Fruit fly (Drosophila melanogaster) whole organism, wandering third instar larva: ENCODE results near the gene Rtc1.

ENCODE experiments used
- CG9705 ChIP-seq: fragments of 200-800 bp; sonication (Bioruptor generic); optimal IDR thresholded peaks from 2 replicates; lab custom pipeline; 2018; ENCODE audit warnings: missing biosample characterization, mild to moderate bottlenecking, missing genetic modification characterization
- CrebA ChIP-seq: fragments of 200-800 bp; sonication (Bioruptor generic); optimal IDR thresholded peaks from 2 replicates; lab custom pipeline; 2016; ENCODE audit warnings: missing biosample characterization, mild to moderate bottlenecking, missing genetic modification characterization, borderline replicate concordance
- Dfd ChIP-seq: fragments of >200 bp; optimal IDR thresholded peaks from 2 replicates; lab custom pipeline; 2017; ENCODE audit warnings: missing biosample characterization, missing genetic modification characterization
- Dif ChIP-seq: fragments of 200-275, 200-300 bp; sonication (Bioruptor generic); optimal IDR thresholded peaks from 2 replicates; lab custom pipeline; 2018; ENCODE audit warnings: missing biosample characterization, missing genetic modification characterization; ENCODE audit not compliant: partially characterized antibody
- GATAd ChIP-seq: sonication (Bioruptor generic); optimal IDR thresholded peaks from 2 replicates; lab custom pipeline; 2016; ENCODE audit warnings: missing biosample characterization, missing genetic modification characterization
- Hnf4 ChIP-seq: fragments of 200-800 bp; sonication (Bioruptor generic); optimal IDR thresholded peaks from 2 replicates; lab custom pipeline; 2016; ENCODE audit warnings: missing biosample characterization, mild to moderate bottlenecking, missing genetic modification characterization
- Hr83 ChIP-seq: fragments of 200-300 bp; sonication (Bioruptor generic); optimal IDR thresholded peaks from 2 replicates; lab custom pipeline; 2016; ENCODE audit warnings: missing biosample characterization, mild to moderate bottlenecking, missing genetic modification characterization, moderate library complexity; ENCODE audit not compliant: poor library complexity, severe bottlenecking
- Mio ChIP-seq: sonication (Bioruptor generic); optimal IDR thresholded peaks from 2 replicates; lab custom pipeline; 2016; ENCODE audit warnings: missing biosample characterization, missing genetic modification characterization
- Sp1 ChIP-seq: fragments of 200-800 bp; sonication (Bioruptor generic); optimal IDR thresholded peaks from 3 replicates; lab custom pipeline; 2019; ENCODE audit warnings: missing biosample characterization, mild to moderate bottlenecking, missing genetic modification characterization, moderate library complexity
- Vsx2 ChIP-seq: fragments of 200-300, 225-300 bp; sonication (Bioruptor generic); optimal IDR thresholded peaks from 2 replicates; lab custom pipeline; 2018; ENCODE audit warnings: missing biosample characterization, missing genetic modification characterization; ENCODE audit not compliant: partially characterized antibody
- brk ChIP-seq: fragments of 200-800 bp; sonication (Bioruptor generic); optimal IDR thresholded peaks from 2 replicates; lab custom pipeline; 2016; ENCODE audit warnings: missing biosample characterization, mild to moderate bottlenecking, missing genetic modification characterization
- dl ChIP-seq, 2 experiments: fragments of 175-275, 200-275 bp in 1 of 2; fragments of 200-275 bp in 1 of 2; sonication (Bioruptor generic); optimal IDR thresholded peaks; lab custom pipeline; 2018; ENCODE audit warnings: mild to moderate bottlenecking in 2 of 2, missing biosample characterization in 2 of 2, missing genetic modification characterization in 2 of 2, moderate library complexity in 2 of 2; ENCODE audit not compliant: partially characterized antibody in 2 of 2, insufficient read depth in 1 of 2
- dmrt93B ChIP-seq: fragments of 200-800 bp; sonication (Bioruptor generic); optimal IDR thresholded peaks from 2 replicates; lab custom pipeline; 2018; ENCODE audit warnings: missing biosample characterization, mild to moderate bottlenecking, missing genetic modification characterization
- dsf ChIP-seq: sonication (Bioruptor generic); optimal IDR thresholded peaks from 2 replicates; lab custom pipeline; 2016; ENCODE audit warnings: missing biosample characterization, missing genetic modification characterization, borderline replicate concordance
- ey ChIP-seq: fragments of 200-800 bp; sonication (Bioruptor generic); optimal IDR thresholded peaks from 2 replicates; lab custom pipeline; 2016; ENCODE audit warnings: missing biosample characterization, missing genetic modification characterization
- foxo ChIP-seq, 2 experiments: fragments of 200-800 bp; sonication (Bioruptor generic); optimal IDR thresholded peaks; 2 replicates in 1 of 2; 3 replicates in 1 of 2; lab custom pipeline; 2016 to 2017; ENCODE audit warnings: missing biosample characterization in 2 of 2, missing genetic modification characterization in 2 of 2
- fru ChIP-seq: fragments of 200-800 bp; sonication (Bioruptor generic); optimal IDR thresholded peaks from 3 replicates; lab custom pipeline; 2016; ENCODE audit warnings: missing biosample characterization, mild to moderate bottlenecking, missing genetic modification characterization
- h ChIP-seq: fragments of 200-800 bp; sonication (Bioruptor generic); optimal IDR thresholded peaks from 3 replicates; lab custom pipeline; 2016; ENCODE audit warnings: missing biosample characterization, mild to moderate bottlenecking, missing genetic modification characterization
- jim ChIP-seq: fragments of 175-275, 200-325 bp; sonication (Bioruptor generic); optimal IDR thresholded peaks from 2 replicates; lab custom pipeline; 2016; ENCODE audit warnings: missing biosample characterization, mild to moderate bottlenecking, missing genetic modification characterization
- lola ChIP-seq: fragments of >200 bp; optimal IDR thresholded peaks from 2 replicates; lab custom pipeline; 2017; ENCODE audit warnings: missing biosample characterization, missing genetic modification characterization
- pan ChIP-seq: fragments of >200 bp; optimal IDR thresholded peaks from 2 replicates; lab custom pipeline; 2017
- psq ChIP-seq: fragments of 200-800 bp; sonication (Bioruptor generic); optimal IDR thresholded peaks from 3 replicates; lab custom pipeline; 2017; ENCODE audit warnings: missing biosample characterization, mild to moderate bottlenecking, missing genetic modification characterization, moderate library complexity
- rgr ChIP-seq: fragments of 200-800 bp; sonication (Bioruptor generic); optimal IDR thresholded peaks from 3 replicates; lab custom pipeline; 2016; ENCODE audit warnings: missing biosample characterization, mild to moderate bottlenecking, missing genetic modification characterization
- sage ChIP-seq: fragments of 200-800 bp; sonication (Bioruptor generic); optimal IDR thresholded peaks from 2 replicates; lab custom pipeline; 2016; ENCODE audit warnings: missing biosample characterization, mild to moderate bottlenecking, missing genetic modification characterization
- tai ChIP-seq: sonication (Bioruptor generic); optimal IDR thresholded peaks from 2 replicates; lab custom pipeline; 2016; ENCODE audit warnings: missing biosample characterization, missing genetic modification characterization
- usp ChIP-seq: fragments of >200 bp; optimal IDR thresholded peaks from 2 replicates; lab custom pipeline; 2017; ENCODE audit warnings: missing biosample characterization, missing genetic modification characterization
- woc ChIP-seq: sonication (Bioruptor generic); optimal IDR thresholded peaks from 2 replicates; lab custom pipeline; 2016; ENCODE audit warnings: missing biosample characterization, mild to moderate bottlenecking, missing genetic modification characterization

Rtc1 gene

DNA sequence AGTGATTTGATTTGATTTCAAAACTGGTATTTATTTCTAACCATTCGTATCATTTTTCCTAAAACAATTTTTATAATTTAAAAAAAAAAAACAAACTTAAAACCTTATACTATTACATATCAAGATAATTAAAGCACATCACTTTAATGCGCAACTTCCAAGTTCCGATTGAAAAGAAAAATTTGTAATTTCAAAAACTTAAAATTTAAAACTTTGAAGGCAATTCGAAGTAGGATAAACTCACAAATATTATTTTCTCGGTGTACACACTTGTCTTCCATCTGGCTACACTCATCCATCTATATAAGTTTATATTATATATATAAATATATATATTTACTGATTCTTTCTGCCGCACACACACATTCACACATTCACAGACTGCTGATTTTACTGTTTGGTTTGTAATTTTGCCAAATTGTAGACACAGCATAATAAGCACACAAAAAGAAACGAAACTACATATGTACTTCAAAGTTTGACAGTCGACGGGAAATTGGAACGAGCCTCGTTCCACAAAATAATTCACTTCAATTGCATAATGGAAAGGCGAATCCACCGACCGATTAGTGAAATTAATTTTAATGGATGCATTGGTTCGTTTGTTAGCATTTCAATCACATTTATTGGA, 29.2 kb downstream of the Rtc1 start:
- no peak for TF ChIP-seq ey (GFP tag; lab: Kevin White, UChicago)
- no peak for TF ChIP-seq woc (GFP tag; lab: Kevin White, UChicago)

DNA sequence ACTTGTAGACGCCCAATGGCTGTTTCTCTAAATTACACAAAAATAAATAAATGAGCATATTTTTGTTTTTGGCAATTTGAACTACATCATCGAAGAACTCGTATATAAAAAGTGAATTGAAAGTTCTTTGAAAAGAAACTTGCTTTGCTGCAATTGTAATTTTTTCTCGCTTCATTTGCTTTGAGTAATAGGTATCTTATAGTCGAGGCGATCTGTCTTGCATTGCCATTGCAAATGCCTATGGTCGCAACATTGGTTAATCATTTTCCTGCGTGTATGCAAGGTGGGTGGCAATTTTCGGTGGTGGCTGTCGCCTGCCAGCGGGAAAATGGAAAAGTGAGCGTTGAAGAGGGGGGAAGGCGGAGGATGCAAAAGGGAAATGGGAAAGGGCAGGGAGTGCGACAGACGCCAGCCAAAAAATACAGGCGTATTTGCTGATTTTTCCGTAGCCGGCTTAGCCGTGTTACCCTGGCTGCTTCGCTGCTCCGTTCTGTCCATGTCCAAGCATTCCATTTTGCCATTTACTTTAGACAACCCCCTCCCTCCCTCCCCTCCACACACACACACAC, 30.4 kb downstream of the Rtc1 start:
- TF ChIP-seq lola (GFP tag; lab: Kevin White, UChicago): no peak
- no peak for TF ChIP-seq dl (GFP tag; optimal IDR thresholded peaks at IDR 0.05; lab: Kevin White, UChicago; ENCODE audit: insufficient read depth in 1 of 2, partially characterized antibody in 2 of 2)
- no peak for TF ChIP-seq brk (GFP tag; lab: Kevin White, UChicago)
- TF ChIP-seq Hnf4 (GFP tag; lab: Kevin White, UChicago): no peak
- no peak for TF ChIP-seq Mio (GFP tag; lab: Kevin White, UChicago)
- TF ChIP-seq h: no peak
- no peak for TF ChIP-seq Hr83 (GFP tag; lab: Kevin White, UChicago)
- no peak for TF ChIP-seq rgr (GFP tag; lab: Kevin White, UChicago)
- no peak for TF ChIP-seq CG9705 (GFP tag; lab: Kevin White, UChicago)
- no peak for TF ChIP-seq Sp1 (GFP tag; lab: Kevin White, UChicago)

DNA sequence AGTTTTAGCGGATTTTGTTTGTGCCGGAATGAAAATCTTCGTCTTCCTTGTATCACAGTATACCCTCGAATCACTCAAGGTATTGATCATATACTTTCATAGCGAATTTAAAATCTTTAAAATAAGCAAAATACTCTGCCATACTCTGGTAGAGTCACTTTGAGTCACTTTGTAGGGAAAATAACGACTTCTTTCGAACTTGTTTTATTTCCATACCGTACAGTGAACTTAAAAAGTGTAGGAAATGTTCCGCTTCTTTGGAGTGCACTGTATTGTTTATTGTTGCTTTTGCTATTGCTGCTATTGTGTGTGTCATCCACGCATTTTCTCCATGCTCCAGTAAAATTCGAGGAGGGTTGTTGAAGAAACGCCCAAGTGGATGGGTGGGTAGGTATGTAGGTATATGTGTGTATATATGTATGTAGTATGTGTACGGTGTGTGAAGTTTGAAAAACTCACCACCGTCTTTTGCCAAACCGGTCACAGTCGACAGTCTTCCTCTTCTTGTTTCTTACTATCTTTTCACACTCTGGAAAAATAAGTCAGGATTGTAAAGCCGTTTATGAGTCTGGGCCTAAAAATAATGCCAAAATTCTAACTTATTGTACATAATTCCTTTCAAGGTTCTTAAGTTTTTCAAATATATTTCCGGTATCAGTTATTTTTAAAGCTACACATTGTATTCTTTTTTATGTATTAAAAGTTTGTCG, 32.1 kb downstream of the Rtc1 start:
- TF ChIP-seq Mio (GFP tag; lab: Kevin White, UChicago) (no peak), jim (GFP tag; lab: Kevin White, UChicago) (no peak), foxo (GFP tag; optimal IDR thresholded peaks at IDR 0.05; lab: Kevin White, UChicago) (peak in 1 of 2 experiments; percentile 3), pan (lab: Kevin White, UChicago) (no peak), dmrt93B (GFP tag; lab: Kevin White, UChicago) (no peak), rgr (GFP tag; lab: Kevin White, UChicago) (peak; percentile 2), ey (GFP tag; lab: Kevin White, UChicago) (peak; percentile 9), CrebA (no peak), Dfd (no peak), dl (GFP tag; optimal IDR thresholded peaks at IDR 0.05; lab: Kevin White, UChicago; ENCODE audit: insufficient read depth in 1 of 2, partially characterized antibody in 2 of 2) (no peak), brk (GFP tag; lab: Kevin White, UChicago) (no peak), Hr83 (GFP tag; lab: Kevin White, UChicago) (no peak), usp (GFP tag; lab: Kevin White, UChicago) (no peak), dsf (GFP tag; lab: Kevin White, UChicago) (no peak), Hnf4 (GFP tag; lab: Kevin White, UChicago) (no peak), GATAd (no peak)

DNA sequence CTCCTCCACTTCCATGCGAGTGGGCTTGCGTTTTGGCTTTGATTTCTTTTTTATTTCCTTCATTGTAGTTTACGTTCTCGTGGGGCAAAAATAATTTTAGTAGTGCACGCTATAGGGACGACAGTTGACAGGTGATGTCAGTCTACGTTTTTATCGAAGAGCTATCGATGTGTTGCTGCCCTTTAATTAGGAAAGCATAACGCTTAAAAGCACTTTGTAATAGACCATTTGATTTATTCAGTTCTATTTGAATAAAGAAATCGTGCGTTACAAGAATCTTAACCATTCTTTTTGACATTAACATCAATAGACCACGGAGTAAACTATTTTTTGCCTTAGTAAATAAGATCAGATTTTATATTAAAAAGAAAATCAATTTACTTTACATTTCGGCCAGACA, 34.0 kb downstream of the Rtc1 start, which contains the start of gene CG10993:
TSS of gene CG10993 (minus strand) at position 101 of the 400 bp plus-strand sequence.
- TF ChIP-seq psq (GFP tag; lab: Kevin White, UChicago) (no peak), sage (GFP tag; lab: Kevin White, UChicago) (no peak), Dfd (no peak), CrebA (no peak), lola (GFP tag; lab: Kevin White, UChicago) (no peak), tai (GFP tag; lab: Kevin White, UChicago) (no peak), Vsx2 (GFP tag; lab: Kevin White, UChicago) (no peak)
- TF ChIP-seq, all 38 proteins: peak for 0

DNA sequence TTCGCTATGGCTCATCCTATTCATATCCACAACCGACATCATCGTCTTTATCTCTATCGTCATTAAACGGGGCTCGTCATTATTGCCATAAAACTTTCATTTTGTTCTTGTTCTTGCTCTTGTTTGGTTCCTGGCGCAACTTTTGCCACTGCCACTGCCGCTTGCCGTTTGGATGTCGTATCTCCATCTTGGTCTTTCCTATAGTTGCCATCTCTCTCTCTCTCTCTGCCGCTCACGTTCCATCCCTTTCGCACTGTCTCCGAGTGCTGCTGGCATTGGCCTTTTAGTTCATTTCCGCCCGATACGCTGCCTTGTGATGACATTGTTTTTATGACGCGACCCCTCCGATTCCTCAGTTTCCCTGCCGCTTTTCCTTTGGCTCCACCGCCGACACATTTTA, 35.5 kb downstream of the Rtc1 start:
- TF ChIP-seq Vsx2 (GFP tag; lab: Kevin White, UChicago): no peak
- TF ChIP-seq, all 38 proteins: peak for 0

DNA sequence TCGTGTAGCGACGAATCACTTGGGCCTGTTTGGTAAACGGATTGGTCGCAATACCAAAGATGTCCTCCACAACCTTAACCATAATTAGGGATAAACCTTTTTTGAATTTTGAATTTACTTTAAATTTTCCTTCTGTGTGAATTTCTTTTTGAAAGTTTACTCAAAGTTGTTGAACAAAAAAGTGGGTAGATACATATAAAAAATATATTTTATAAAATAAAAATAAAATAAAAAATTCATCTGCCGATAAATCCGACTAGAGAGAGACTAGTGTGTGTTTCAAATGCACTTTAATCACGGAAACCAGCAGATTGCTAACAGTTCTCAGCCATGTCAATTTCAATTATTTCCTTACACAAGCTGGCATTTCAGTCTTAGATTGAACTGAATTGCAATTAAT, 40.6 kb downstream of the Rtc1 start, which contains the start of gene CG10996:
TSS of gene CG10996 (minus strand) at position 101 of the 400 bp plus-strand sequence.
- TF ChIP-seq CG9705 (GFP tag; lab: Kevin White, UChicago) (no peak), h (no peak), CrebA (no peak), dl (GFP tag; optimal IDR thresholded peaks at IDR 0.05; lab: Kevin White, UChicago; ENCODE audit: insufficient read depth in 1 of 2, partially characterized antibody in 2 of 2) (no peak), Vsx2 (GFP tag; lab: Kevin White, UChicago) (no peak), Dif (no peak), fru (no peak)
